Fruit fly (Drosophila melanogaster): Measurements from ENCODE around the gene Fbp2.

DNA sequence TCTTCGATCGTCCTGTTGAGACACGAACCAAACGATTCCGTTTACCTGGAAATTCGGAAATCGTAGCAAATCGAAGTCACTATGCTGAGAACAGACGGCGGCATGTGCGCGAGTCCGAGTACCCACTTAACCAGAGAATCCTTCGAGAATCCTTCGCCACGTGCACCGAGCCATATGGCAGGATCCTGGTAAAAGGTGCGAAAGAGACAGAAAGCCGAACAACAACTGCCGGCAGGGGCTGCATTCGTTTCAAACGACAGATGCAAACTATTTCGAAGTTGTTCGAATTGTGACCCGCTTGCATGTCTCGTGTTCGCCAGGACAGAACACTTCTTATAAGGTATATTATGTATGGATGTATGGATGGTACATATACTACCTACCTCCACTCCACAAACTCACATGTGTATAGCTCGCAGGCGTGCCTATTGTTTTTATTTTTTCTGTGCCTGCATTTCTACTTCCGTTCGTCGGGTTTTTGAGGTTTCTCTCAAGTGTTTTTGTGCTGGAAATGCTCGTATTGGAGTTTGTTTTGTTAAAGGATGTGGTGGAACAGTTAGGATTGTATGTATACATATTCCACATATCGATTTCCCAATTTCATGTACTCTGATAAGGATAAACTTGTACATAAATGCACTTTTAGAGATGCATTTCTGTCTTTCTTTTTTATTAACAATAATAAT is 27.9 kb downstream of the Fbp2 start:
- no peak for TF ChIP-seq Ets98B (GFP tag; IDR thresholded peaks at IDR 0.05)
- TF ChIP-seq Pif1A (GFP tag; optimal IDR thresholded peaks at IDR 0.05), result no peak
- TF ChIP-seq EcR (GFP tag; optimal IDR thresholded peaks at IDR 0.05), result no peak
- TF ChIP-seq CG8159 (tag; optimal IDR thresholded peaks at IDR 0.05), result no peak
- no peak for TF ChIP-seq CG32121 (GFP tag; IDR thresholded peaks at IDR 0.05)

Measured in whole organism, pupa.